Fruit fly (Drosophila melanogaster): ENCODE results near the gene Pbp95.

The Pbp95 gene

dm6 chr3R:8027203-8027688, 13.7 kb downstream of the Pbp95 start (continued):
- no peak for TF ChIP-seq CG33213 (GFP tag; optimal IDR thresholded peaks at IDR 0.05)
- no peak for TF ChIP-seq CG15011 (GFP tag; optimal IDR thresholded peaks at IDR 0.05)
- peak in 1 of 2 experiments; percentile 88 for TF ChIP-seq Eip74EF (GFP tag; optimal IDR thresholded peaks at IDR 0.05)
- TF ChIP-seq E2f2 (GFP tag; IDR thresholded peaks at IDR 0.05): peak; percentile 64; the same call in 1 of the 2 replicates
- TF ChIP-seq Dip2 (GFP tag; IDR thresholded peaks at IDR 0.05): no peak
- TF ChIP-seq tap (tag; optimal IDR thresholded peaks at IDR 0.05): peak; percentile 77
- TF ChIP-seq TFAM (GFP tag; optimal IDR thresholded peaks at IDR 0.05): no peak
- no peak for TF ChIP-seq CG4282 (GFP tag; optimal IDR thresholded peaks at IDR 0.05)
- TF ChIP-seq Atf-2 (GFP tag; optimal IDR thresholded peaks at IDR 0.05): peak; percentile 22
- TF ChIP-seq CG14050 (GFP tag; IDR thresholded peaks at IDR 0.05): peak; percentile 53; the same call in 1 of the 3 replicates
- no peak for TF ChIP-seq CG8478 (optimal IDR thresholded peaks at IDR 0.05)
- TF ChIP-seq CG11504 (tag; optimal IDR thresholded peaks at IDR 0.05): peak; percentile 90
- TF ChIP-seq Ravus (GFP tag; IDR thresholded peaks at IDR 0.05): no peak; the same call in 1 of the 2 replicates
- TF ChIP-seq CG3065 (GFP tag; optimal IDR thresholded peaks at IDR 0.05): peak; percentile 45
- TF ChIP-seq tio (GFP tag; optimal IDR thresholded peaks at IDR 0.05): peak; percentile 81
- peak; percentile 96 for TF ChIP-seq gem (tag; optimal IDR thresholded peaks at IDR 0.05)
- peak; percentile 56 for TF ChIP-seq ap (GFP tag; IDR thresholded peaks at IDR 0.05)
- peak; percentile 72 for TF ChIP-seq Xrp1 (GFP tag; IDR thresholded peaks at IDR 0.05)
- no peak for TF ChIP-seq eve (GFP tag; optimal IDR thresholded peaks at IDR 0.05)
- no peak for TF ChIP-seq CG34376 (GFP tag; optimal IDR thresholded peaks at IDR 0.05)
- peak; percentile 95 for TF ChIP-seq CG2678 (tag; optimal IDR thresholded peaks at IDR 0.05)
- no peak for TF ChIP-seq CG7928 (GFP tag; optimal IDR thresholded peaks at IDR 0.05)
- peak; percentile 91 for TF ChIP-seq Hand (GFP tag; optimal IDR thresholded peaks at IDR 0.05)
- TF ChIP-seq chinmo (GFP tag; IDR thresholded peaks at IDR 0.05; ENCODE audit: partially characterized antibody): peak; percentile 74; the same call in 2 of the 4 replicates
- TF ChIP-seq Ada2b (GFP tag; IDR thresholded peaks at IDR 0.05): peak; percentile 28; the same call in 1 of the 2 replicates
- TF ChIP-seq CG13287 (GFP tag; IDR thresholded peaks at IDR 0.05; ENCODE audit: partially characterized antibody): no peak; the same call in 1 of the 2 replicates
- TF ChIP-seq gsb (GFP tag; IDR thresholded peaks at IDR 0.05): no peak
- no peak for TF ChIP-seq CG7357 (GFP tag; IDR thresholded peaks at IDR 0.05)
- peak; percentile 50; the same call in 1 of the 2 replicates for TF ChIP-seq danr (GFP tag; IDR thresholded peaks at IDR 0.05)
- peak; percentile 45 for TF ChIP-seq CG15514 (GFP tag; optimal IDR thresholded peaks at IDR 0.05)
- TF ChIP-seq CG12104 (GFP tag; optimal IDR thresholded peaks at IDR 0.05): peak; percentile 77
- TF ChIP-seq chif (GFP tag; optimal IDR thresholded peaks at IDR 0.05): peak in 1 of 2 experiments; percentile 35
- TF ChIP-seq cato (GFP tag; optimal IDR thresholded peaks at IDR 0.05; ENCODE audit: borderline replicate concordance): peak; percentile 77
- no peak; the same call in 2 of the 3 replicates for TF ChIP-seq CG6175 (GFP tag; IDR thresholded peaks at IDR 0.05)
- TF ChIP-seq mirr (GFP tag; optimal IDR thresholded peaks at IDR 0.05): no peak
- TF ChIP-seq CG10543 (GFP tag; optimal IDR thresholded peaks at IDR 0.05): peak; percentile 84
- TF ChIP-seq Trl (optimal IDR thresholded peaks at IDR 0.05): peak; percentile 75 to 84
- TF ChIP-seq Trl (GFP tag; optimal IDR thresholded peaks at IDR 0.05): peak; percentile 35
- TF ChIP-seq phol (tag; optimal IDR thresholded peaks at IDR 0.05): peak; percentile 87
- TF ChIP-seq CG9609 (GFP tag; optimal IDR thresholded peaks at IDR 0.05): peak; percentile 44
- no peak for TF ChIP-seq pan (optimal IDR thresholded peaks at IDR 0.05)
- peak in 1 of 2 experiments; percentile 75 for TF ChIP-seq pan (GFP tag; optimal IDR thresholded peaks at IDR 0.05 in 1 of 2, IDR thresholded peaks at IDR 0.05 in 1 of 2)
- TF ChIP-seq CG31441 (GFP tag; IDR thresholded peaks at IDR 0.05): peak; percentile 88
- TF ChIP-seq z (GFP tag; IDR thresholded peaks at IDR 0.05): no peak
- no peak for TF ChIP-seq NC2β (GFP tag; optimal IDR thresholded peaks at IDR 0.05)
- TF ChIP-seq ssp (GFP tag; IDR thresholded peaks at IDR 0.05): no peak; the same call in none of the 2 replicates
- peak; percentile 90 for TF ChIP-seq CG13296 (GFP tag; optimal IDR thresholded peaks at IDR 0.05)
- no peak for TF ChIP-seq Dref (GFP tag; IDR thresholded peaks at IDR 0.05)
- TF ChIP-seq CG32772 (GFP tag; IDR thresholded peaks at IDR 0.05): peak; percentile 56; the same call in 1 of the 2 replicates
- peak; percentile 18 for TF ChIP-seq Ets65A (GFP tag)
- peak; percentile 85 for TF ChIP-seq CG12299 (tag; optimal IDR thresholded peaks at IDR 0.05)

All from whole organism, embryonic.